Worm (Caenorhabditis elegans): ENCODE measurements around the gene srz-83.

Gene srz-83

ce11 chrIV:3526831-3527404, 22.7 kb downstream of the srz-83 start, which contains the start of gene M57.2:
M57.2 (plus strand) TSS chrIV:3527354.
- TF ChIP-seq flt-1 (GFP tag; IDR thresholded peaks at IDR 0.05), result no peak
- TF ChIP-seq tab-1 (GFP tag; IDR thresholded peaks at IDR 0.05), result no peak
- TF ChIP-seq ztf-29 (GFP tag; IDR thresholded peaks at IDR 0.05), result no peak
- TF ChIP-seq T22C8.4 (GFP tag; IDR thresholded peaks at IDR 0.05), result no peak
- TF ChIP-seq med-1 (GFP tag; optimal IDR thresholded peaks at IDR 0.05; ENCODE audit: insufficient read depth), result no peak
- TF ChIP-seq ref-1 (GFP tag; conservative IDR thresholded peaks at IDR 0.05), result no peak
- TF ChIP-seq cog-1 (tag; optimal IDR thresholded peaks at IDR 0.05), result no peak
- TF ChIP-seq ztf-23 (GFP tag; IDR thresholded peaks at IDR 0.05), result no peak
- TF ChIP-seq klf-2 (GFP tag; conservative IDR thresholded peaks at IDR 0.05), result no peak

- TF ChIP-seq med-1 (GFP tag; optimal IDR thresholded peaks at IDR 0.05; ENCODE audit: insufficient read depth) (no peak), T22C8.4 (GFP tag; IDR thresholded peaks at IDR 0.05) (peak; percentile 44; the same call in 1 of the 2 replicates)
These were observed 23.6 kb downstream of the srz-83 start for ce11 chrIV:3527878-3528277.

ce11 chrIV:3531535-3531934, 27.3 kb downstream of the srz-83 start:
- TF ChIP-seq klf-2 (GFP tag; conservative IDR thresholded peaks at IDR 0.05), result no peak
- peak; percentile 66; the same call in 1 of the 2 replicates for TF ChIP-seq T22C8.4 (GFP tag; IDR thresholded peaks at IDR 0.05)
- no peak for TF ChIP-seq med-1 (GFP tag; optimal IDR thresholded peaks at IDR 0.05; ENCODE audit: insufficient read depth)

- TF ChIP-seq flt-1 (GFP tag; IDR thresholded peaks at IDR 0.05), result no peak
These were observed 27.9 kb downstream of the srz-83 start, which contains the start of gene M57.1 for ce11 chrIV:3532167-3532566. M57.1 (plus strand) TSS chrIV:3532467.

- no peak for TF ChIP-seq flt-1 (GFP tag; IDR thresholded peaks at IDR 0.05)
- no peak for TF ChIP-seq med-1 (GFP tag; optimal IDR thresholded peaks at IDR 0.05; ENCODE audit: insufficient read depth)
- no peak for TF ChIP-seq ztf-29 (GFP tag; IDR thresholded peaks at IDR 0.05)
- no peak for TF ChIP-seq klf-2 (GFP tag; conservative IDR thresholded peaks at IDR 0.05)
- no peak for TF ChIP-seq tab-1 (GFP tag; IDR thresholded peaks at IDR 0.05)
- no peak for TF ChIP-seq cog-1 (tag; optimal IDR thresholded peaks at IDR 0.05)
- TF ChIP-seq ztf-23 (GFP tag; IDR thresholded peaks at IDR 0.05), result no peak
- TF ChIP-seq T22C8.4 (GFP tag; IDR thresholded peaks at IDR 0.05), result no peak
- TF ChIP-seq ref-1 (GFP tag; conservative IDR thresholded peaks at IDR 0.05), result no peak
These were observed 28.7 kb downstream of the srz-83 start for ce11 chrIV:3532989-3533388.

- TF ChIP-seq tab-1 (GFP tag; IDR thresholded peaks at IDR 0.05) (no peak), ztf-23 (GFP tag; IDR thresholded peaks at IDR 0.05) (no peak), ztf-29 (GFP tag; IDR thresholded peaks at IDR 0.05) (no peak), T22C8.4 (GFP tag; IDR thresholded peaks at IDR 0.05) (no peak), klf-2 (GFP tag; conservative IDR thresholded peaks at IDR 0.05) (no peak), ref-1 (GFP tag; conservative IDR thresholded peaks at IDR 0.05) (no peak), flt-1 (GFP tag; IDR thresholded peaks at IDR 0.05) (no peak), med-1 (GFP tag; optimal IDR thresholded peaks at IDR 0.05; ENCODE audit: insufficient read depth) (no peak), cog-1 (tag; optimal IDR thresholded peaks at IDR 0.05) (no peak)
These were observed 35.0 kb downstream of the srz-83 start for ce11 chrIV:3539253-3539652.

- TF ChIP-seq cog-1 (tag; optimal IDR thresholded peaks at IDR 0.05) (no peak), tab-1 (GFP tag; IDR thresholded peaks at IDR 0.05) (no peak), med-1 (GFP tag; optimal IDR thresholded peaks at IDR 0.05; ENCODE audit: insufficient read depth) (no peak), ztf-29 (GFP tag; IDR thresholded peaks at IDR 0.05) (no peak), flt-1 (GFP tag; IDR thresholded peaks at IDR 0.05) (no peak), ref-1 (GFP tag; conservative IDR thresholded peaks at IDR 0.05) (no peak), klf-2 (GFP tag; conservative IDR thresholded peaks at IDR 0.05) (no peak), ztf-23 (GFP tag; IDR thresholded peaks at IDR 0.05) (no peak), T22C8.4 (GFP tag; IDR thresholded peaks at IDR 0.05) (no peak)
These were observed 35.6 kb downstream of the srz-83 start, which contains the start of gene B0212.3 for ce11 chrIV:3539872-3540271. B0212.3 (plus strand) TSS chrIV:3540172.

ce11 chrIV:3545060-3545459, 40.8 kb downstream of the srz-83 start:
- TF ChIP-seq T22C8.4 (GFP tag; IDR thresholded peaks at IDR 0.05) (0 out of 2 replicates have a peak, but pooled peaks have one; percentile 58), med-1 (GFP tag; optimal IDR thresholded peaks at IDR 0.05; ENCODE audit: insufficient read depth) (no peak), klf-2 (GFP tag; conservative IDR thresholded peaks at IDR 0.05) (no peak)

ce11 chrIV:3547500-3547899, 43.3 kb downstream of the srz-83 start, which contains the start of gene nstp-6:
nstp-6 (minus strand) TSS chrIV:3547600.
- TF ChIP-seq flt-1 (GFP tag; IDR thresholded peaks at IDR 0.05) (no peak), cog-1 (tag; optimal IDR thresholded peaks at IDR 0.05) (no peak), klf-2 (GFP tag; conservative IDR thresholded peaks at IDR 0.05) (no peak), ztf-23 (GFP tag; IDR thresholded peaks at IDR 0.05) (no peak)

- TF ChIP-seq tab-1 (GFP tag; IDR thresholded peaks at IDR 0.05) (no peak), med-1 (GFP tag; optimal IDR thresholded peaks at IDR 0.05; ENCODE audit: insufficient read depth) (no peak), ref-1 (GFP tag; conservative IDR thresholded peaks at IDR 0.05) (no peak), ztf-29 (GFP tag; IDR thresholded peaks at IDR 0.05) (no peak), flt-1 (GFP tag; IDR thresholded peaks at IDR 0.05) (no peak), T22C8.4 (GFP tag; IDR thresholded peaks at IDR 0.05) (no peak), ztf-23 (GFP tag; IDR thresholded peaks at IDR 0.05) (no peak), cog-1 (tag; optimal IDR thresholded peaks at IDR 0.05) (no peak), klf-2 (GFP tag; conservative IDR thresholded peaks at IDR 0.05) (no peak)
These were observed 44.1 kb downstream of the srz-83 start for ce11 chrIV:3548315-3548714.

All from whole organism, midembryonic.